Fruit fly (Drosophila melanogaster): ENCODE data around the gene CG32576.

CG32576 gene

dm6 chrX:16263415-16263814, 24.9 kb downstream of the CG32576 start (continued):
- TF ChIP-seq dysf (GFP tag; IDR thresholded peaks at IDR 0.05) (peak; percentile 83), CG7357 (GFP tag; IDR thresholded peaks at IDR 0.05) (peak; percentile 57; the same call in 1 of the 3 replicates), Jarid2 (GFP tag; optimal IDR thresholded peaks at IDR 0.05) (peak; percentile 35), klu (GFP tag; IDR thresholded peaks at IDR 0.05) (peak; percentile 66), trh (GFP tag; optimal IDR thresholded peaks at IDR 0.05) (no peak), CG18599 (GFP tag; optimal IDR thresholded peaks at IDR 0.05) (peak; percentile 88), rib (GFP tag; IDR thresholded peaks at IDR 0.05) (peak; percentile 30; the same call in 1 of the 2 replicates), sima (GFP tag; optimal IDR thresholded peaks at IDR 0.05) (no peak), Med (GFP tag) (peak; percentile 92), CG12942 (GFP tag; optimal IDR thresholded peaks at IDR 0.05) (peak; percentile 44), CG4424 (GFP tag; optimal IDR thresholded peaks at IDR 0.05) (peak; percentile 77), CG12391 (tag; optimal IDR thresholded peaks at IDR 0.05) (peak; percentile 82), CG1529 (GFP tag; optimal IDR thresholded peaks at IDR 0.05) (peak; percentile 52), fu2 (GFP tag; optimal IDR thresholded peaks at IDR 0.05) (peak; percentile 22), CG4854 (GFP tag; optimal IDR thresholded peaks at IDR 0.05) (peak; percentile 51), CG6272 (GFP tag; IDR thresholded peaks at IDR 0.05) (peak; percentile 53; the same call in 1 of the 2 replicates), CG7786 (GFP tag; optimal IDR thresholded peaks at IDR 0.05) (peak; percentile 24), ind (GFP tag; optimal IDR thresholded peaks at IDR 0.05) (peak; percentile 69), C15 (GFP tag; IDR thresholded peaks at IDR 0.05) (0 out of 3 replicates have a peak, but pooled peaks have one; percentile 13), Kr (GFP tag; optimal IDR thresholded peaks at IDR 0.05) (no peak), CG1024 (GFP tag; IDR thresholded peaks at IDR 0.05) (peak; percentile 58; the same call in 1 of the 2 replicates), chn (GFP tag; optimal IDR thresholded peaks at IDR 0.05) (peak; percentile 69), CG6854 (GFP tag; optimal IDR thresholded peaks at IDR 0.05) (peak; percentile 63), bigmax (GFP tag; optimal IDR thresholded peaks at IDR 0.05) (peak; percentile 4), Vsx1 (GFP tag; optimal IDR thresholded peaks at IDR 0.05) (peak; percentile 46), Meics (GFP tag; optimal IDR thresholded peaks at IDR 0.05) (peak; percentile 79), Doc3 (GFP tag; IDR thresholded peaks at IDR 0.05; ENCODE audit: partially characterized antibody) (no peak), Ets97D (GFP tag; optimal IDR thresholded peaks at IDR 0.05) (peak; percentile 18), CG18476 (GFP tag; optimal IDR thresholded peaks at IDR 0.05) (peak; percentile 46), CG17186 (GFP tag; optimal IDR thresholded peaks at IDR 0.05) (no peak), CoRest (tag; optimal IDR thresholded peaks at IDR 0.05) (peak; percentile 76), ssp (GFP tag; IDR thresholded peaks at IDR 0.05) (peak; percentile 54), CG17568 (GFP tag; optimal IDR thresholded peaks at IDR 0.05) (no peak), abd-A (tag; optimal IDR thresholded peaks at IDR 0.05) (peak; percentile 50), NFAT (GFP tag; IDR thresholded peaks at IDR 0.05) (peak; percentile 41), Hmr (GFP tag; optimal IDR thresholded peaks at IDR 0.05) (peak; percentile 78)

- no peak for TF ChIP-seq crc (GFP tag; optimal IDR thresholded peaks at IDR 0.05)
- peak; percentile 37 for TF ChIP-seq Xbp1 (GFP tag; optimal IDR thresholded peaks at IDR 0.05)
- TF ChIP-seq CG9932 (GFP tag; IDR thresholded peaks at IDR 0.05) = no peak
- TF ChIP-seq kay (GFP tag; optimal IDR thresholded peaks at IDR 0.05) = no peak
- TF ChIP-seq cas (GFP tag; IDR thresholded peaks at IDR 0.05) = no peak
- 0 out of 3 replicates have a peak, but pooled peaks have one; percentile 24 for TF ChIP-seq dysf (GFP tag; IDR thresholded peaks at IDR 0.05)
- TF ChIP-seq Asciz (GFP tag; optimal IDR thresholded peaks at IDR 0.05) = no peak
- TF ChIP-seq CG15601 (tag; optimal IDR thresholded peaks at IDR 0.05) = no peak
- TF ChIP-seq B-H1 (GFP tag; IDR thresholded peaks at IDR 0.05) = no peak
- TF ChIP-seq btn (GFP tag; optimal IDR thresholded peaks at IDR 0.05) = no peak
- TF ChIP-seq onecut (GFP tag; IDR thresholded peaks at IDR 0.05) = peak; percentile 16; the same call in 1 of the 2 replicates
- no peak for TF ChIP-seq eyg (GFP tag; optimal IDR thresholded peaks at IDR 0.05)
- TF ChIP-seq CG2712 (tag; optimal IDR thresholded peaks at IDR 0.05) = peak; percentile 19
- no peak for TF ChIP-seq CG18619 (GFP tag; optimal IDR thresholded peaks at IDR 0.05)
- TF ChIP-seq CG4328 (GFP tag; optimal IDR thresholded peaks at IDR 0.05) = no peak
- TF ChIP-seq NfI (GFP tag; optimal IDR thresholded peaks at IDR 0.05) = peak; percentile 3
- no peak for TF ChIP-seq ara (GFP tag; IDR thresholded peaks at IDR 0.05)
- TF ChIP-seq Dip2 (GFP tag; IDR thresholded peaks at IDR 0.05) = peak; percentile 86
Observed at dm6 chrX:16244731-16245130, 43.6 kb downstream of the CG32576 start.
